Fruit fly (Drosophila melanogaster): ENCODE measurements around the gene GstD1.

DNA sequence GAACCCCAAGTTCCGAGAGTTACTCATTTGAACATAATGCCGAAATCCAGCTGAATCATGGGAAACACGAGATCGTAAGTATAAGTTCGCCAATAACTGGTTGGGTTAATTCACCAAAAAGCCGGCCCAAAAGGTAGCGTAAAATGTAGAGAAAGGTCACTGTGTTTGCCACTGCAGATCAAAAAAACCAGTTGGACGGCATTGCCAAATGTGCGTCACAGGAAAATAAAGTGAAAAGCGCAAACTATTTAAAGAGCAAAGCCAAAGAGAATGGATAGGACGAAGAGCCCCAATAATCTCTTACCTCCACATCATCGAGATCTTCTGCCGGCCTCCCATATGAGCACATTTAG, 1.6 kb upstream of the GstD1 start:
- no peak for TF ChIP-seq Sin3A (optimal IDR thresholded peaks at IDR 0.05)
- TF ChIP-seq h (optimal IDR thresholded peaks at IDR 0.05): no peak
- no peak for TF ChIP-seq psq (optimal IDR thresholded peaks at IDR 0.05)
- no peak for TF ChIP-seq insv (optimal IDR thresholded peaks at IDR 0.05)
- no peak for TF ChIP-seq ttk (optimal IDR thresholded peaks at IDR 0.05)

All from Kc167 (cell line).